Fruit fly (Drosophila melanogaster) whole organism, prepupa: ENCODE results near the gene mGluR.

ENCODE experiments used
- CG10631 ChIP-seq: fragments of 200-800 bp; sonication (Bioruptor generic); optimal IDR thresholded peaks from 2 replicates; lab custom pipeline; 2016; ENCODE audit warnings: missing biosample characterization, missing genetic modification characterization
- CG6276 ChIP-seq: fragments of 200-800 bp; sonication (Bioruptor generic); optimal IDR thresholded peaks from 2 replicates; lab custom pipeline; 2017; ENCODE audit warnings: missing biosample characterization, mild to moderate bottlenecking, missing genetic modification characterization
- CG6808 ChIP-seq: fragments of 200-800 bp; sonication (Bioruptor generic); optimal IDR thresholded peaks from 3 replicates; lab custom pipeline; 2017; ENCODE audit warnings: missing biosample characterization, missing genetic modification characterization, mild to moderate bottlenecking, moderate library complexity, missing genetic modification reagents
- CG6854 ChIP-seq: fragments of 200-800 bp; sonication (Bioruptor generic); optimal IDR thresholded peaks from 2 replicates; lab custom pipeline; 2017; ENCODE audit warnings: missing biosample characterization, mild to moderate bottlenecking, missing genetic modification characterization
- CG9139 ChIP-seq: fragments of 200-800 bp; sonication (Bioruptor generic); optimal IDR thresholded peaks from 3 replicates; lab custom pipeline; 2017; ENCODE audit warnings: missing biosample characterization, mild to moderate bottlenecking, missing genetic modification characterization
- Ets21C ChIP-seq: fragments of 200-800 bp; sonication (Bioruptor generic); optimal IDR thresholded peaks from 3 replicates; lab custom pipeline; 2016; ENCODE audit warnings: missing biosample characterization, missing genetic modification characterization
- Hr39 ChIP-seq: fragments of 200-800 bp; sonication (Bioruptor generic); optimal IDR thresholded peaks from 2 replicates; lab custom pipeline; 2016; ENCODE audit warnings: missing biosample characterization, missing genetic modification characterization
- Sox102F ChIP-seq: fragments of 200-800 bp; sonication (Bioruptor generic); optimal IDR thresholded peaks from 2 replicates; lab custom pipeline; 2016; ENCODE audit warnings: missing biosample characterization, mild to moderate bottlenecking, missing genetic modification characterization
- Sox14 ChIP-seq: fragments of 200-800 bp; sonication (Bioruptor generic); optimal IDR thresholded peaks from 3 replicates; lab custom pipeline; 2016; ENCODE audit warnings: missing biosample characterization, missing genetic modification characterization
- Sox15 ChIP-seq: fragments of 200-800 bp; sonication (Bioruptor generic); optimal IDR thresholded peaks from 3 replicates; lab custom pipeline; 2016; ENCODE audit warnings: missing biosample characterization, missing genetic modification characterization
- achi ChIP-seq: fragments of 200-800 bp; sonication (Bioruptor generic); optimal IDR thresholded peaks from 3 replicates; lab custom pipeline; 2016; ENCODE audit warnings: missing biosample characterization, missing genetic modification characterization
- esn ChIP-seq: fragments of 200-800 bp; sonication (Bioruptor generic); optimal IDR thresholded peaks from 2 replicates; lab custom pipeline; 2016; ENCODE audit warnings: missing biosample characterization, mild to moderate bottlenecking, missing genetic modification characterization, moderate library complexity
- fd85E ChIP-seq: fragments of 200-800 bp; sonication (Bioruptor generic); optimal IDR thresholded peaks from 3 replicates; lab custom pipeline; 2016; ENCODE audit warnings: missing biosample characterization, missing genetic modification characterization

DNA sequence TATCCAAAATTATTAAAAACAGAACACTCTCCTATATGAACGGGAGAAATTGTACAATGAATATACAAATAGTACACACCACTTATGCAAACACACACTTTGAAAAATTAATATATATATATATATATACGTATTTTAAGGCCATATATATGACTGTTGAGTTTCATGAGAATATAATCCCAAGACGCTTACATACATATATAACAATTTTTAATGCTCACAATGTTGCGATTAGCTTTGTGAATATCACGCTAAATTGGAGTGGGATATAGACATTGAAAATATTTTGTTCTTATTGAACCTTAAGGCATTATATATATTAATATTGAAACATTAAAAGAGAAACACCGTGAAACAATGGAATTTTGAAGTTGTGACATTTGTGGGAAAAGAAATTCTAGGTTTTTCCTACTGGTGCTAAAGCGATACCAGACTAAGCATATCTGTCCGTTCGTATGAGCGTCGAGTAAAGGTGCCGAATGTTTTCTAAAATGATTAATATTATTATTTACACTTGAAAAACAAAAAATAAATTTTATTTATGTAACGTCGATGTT lies 21.6 kb downstream of the mGluR start, which contains the start of gene 4E-T:
- TF ChIP-seq CG6808 (GFP tag; lab: Kevin White, UChicago): no peak
- TF ChIP-seq esn (GFP tag; lab: Kevin White, UChicago): no peak
- no peak for TF ChIP-seq Hr39 (GFP tag; lab: Kevin White, UChicago)
- no peak for TF ChIP-seq Sox15 (GFP tag; lab: Kevin White, UChicago)
- no peak for TF ChIP-seq Sox102F (GFP tag; lab: Kevin White, UChicago)
- no peak for TF ChIP-seq CG6276 (GFP tag; lab: Kevin White, UChicago)
- TF ChIP-seq Sox14 (GFP tag; lab: Kevin White, UChicago): peak; percentile 3
- TF ChIP-seq CG6854: no peak
- no peak for TF ChIP-seq CG10631
- no peak for TF ChIP-seq Ets21C (GFP tag; lab: Kevin White, UChicago)
- TF ChIP-seq achi: no peak
- no peak for TF ChIP-seq CG9139
- TF ChIP-seq fd85E (GFP tag; lab: Kevin White, UChicago): no peak
